Fruit fly (Drosophila melanogaster) whole organism, wandering third instar larva: ENCODE data around the gene mRpL30.
A peak's percentile ranks its signal among the peaks of the same experiment; 100 is the strongest.

Source experiments
- Abd-B ChIP-seq: fragments of >200 bp; optimal IDR thresholded peaks from 2 replicates; lab custom pipeline; 2017; ENCODE audit warnings: missing biosample characterization, missing genetic modification characterization
- CG32264 ChIP-seq: fragments of 200-800 bp; sonication (Bioruptor generic); optimal IDR thresholded peaks from 2 replicates; lab custom pipeline; 2016; ENCODE audit warnings: missing biosample characterization, missing genetic modification characterization
- CG9705 ChIP-seq: fragments of 200-800 bp; sonication (Bioruptor generic); optimal IDR thresholded peaks from 2 replicates; lab custom pipeline; 2018; ENCODE audit warnings: missing biosample characterization, mild to moderate bottlenecking, missing genetic modification characterization
- Dfd ChIP-seq: fragments of >200 bp; optimal IDR thresholded peaks from 2 replicates; lab custom pipeline; 2017; ENCODE audit warnings: missing biosample characterization, missing genetic modification characterization
- Dif ChIP-seq: fragments of 200-275, 200-300 bp; sonication (Bioruptor generic); optimal IDR thresholded peaks from 2 replicates; lab custom pipeline; 2018; ENCODE audit warnings: missing biosample characterization, missing genetic modification characterization; ENCODE audit not compliant: partially characterized antibody
- GATAd ChIP-seq: sonication (Bioruptor generic); optimal IDR thresholded peaks from 2 replicates; lab custom pipeline; 2016; ENCODE audit warnings: missing biosample characterization, missing genetic modification characterization
- Hnf4 ChIP-seq: fragments of 200-800 bp; sonication (Bioruptor generic); optimal IDR thresholded peaks from 2 replicates; lab custom pipeline; 2016; ENCODE audit warnings: missing biosample characterization, mild to moderate bottlenecking, missing genetic modification characterization
- Hr78 ChIP-seq: fragments of >200 bp; optimal IDR thresholded peaks from 2 replicates; lab custom pipeline; 2017; ENCODE audit warnings: missing biosample characterization, missing genetic modification characterization
- Hr83 ChIP-seq: fragments of 200-300 bp; sonication (Bioruptor generic); optimal IDR thresholded peaks from 2 replicates; lab custom pipeline; 2016; ENCODE audit warnings: missing biosample characterization, mild to moderate bottlenecking, missing genetic modification characterization, moderate library complexity; ENCODE audit not compliant: poor library complexity, severe bottlenecking
- Jra ChIP-seq: sonication (Bioruptor generic); optimal IDR thresholded peaks from 2 replicates; lab custom pipeline; 2016; ENCODE audit warnings: missing biosample characterization, missing genetic modification characterization
- Mio ChIP-seq: sonication (Bioruptor generic); optimal IDR thresholded peaks from 2 replicates; lab custom pipeline; 2016; ENCODE audit warnings: missing biosample characterization, missing genetic modification characterization
- Myc ChIP-seq: fragments of >200 bp; optimal IDR thresholded peaks from 2 replicates; lab custom pipeline; 2017
- N ChIP-seq: fragments of >200 bp; optimal IDR thresholded peaks from 2 replicates; lab custom pipeline; 2018; ENCODE audit warnings: missing biosample characterization, missing external identifiers, missing genetic modification characterization
- OdsH ChIP-seq: fragments of 200-800 bp; sonication (Bioruptor generic); optimal IDR thresholded peaks from 2 replicates; lab custom pipeline; 2016; ENCODE audit warnings: missing biosample characterization, mild to moderate bottlenecking, missing genetic modification characterization
- Sp1 ChIP-seq: fragments of 200-800 bp; sonication (Bioruptor generic); optimal IDR thresholded peaks from 3 replicates; lab custom pipeline; 2019; ENCODE audit warnings: missing biosample characterization, mild to moderate bottlenecking, missing genetic modification characterization, moderate library complexity
- Vsx2 ChIP-seq: fragments of 200-300, 225-300 bp; sonication (Bioruptor generic); optimal IDR thresholded peaks from 2 replicates; lab custom pipeline; 2018; ENCODE audit warnings: missing biosample characterization, missing genetic modification characterization; ENCODE audit not compliant: partially characterized antibody
- br ChIP-seq: fragments of 200-800 bp; sonication (Bioruptor generic); optimal IDR thresholded peaks from 2 replicates; lab custom pipeline; 2016; ENCODE audit warnings: missing biosample characterization, missing genetic modification characterization
- brk ChIP-seq: fragments of 200-800 bp; sonication (Bioruptor generic); optimal IDR thresholded peaks from 2 replicates; lab custom pipeline; 2016; ENCODE audit warnings: missing biosample characterization, mild to moderate bottlenecking, missing genetic modification characterization
- dl ChIP-seq, 2 experiments: fragments of 175-275, 200-275 bp in 1 of 2; fragments of 200-275 bp in 1 of 2; sonication (Bioruptor generic); optimal IDR thresholded peaks; lab custom pipeline; 2018; ENCODE audit warnings: mild to moderate bottlenecking in 2 of 2, missing biosample characterization in 2 of 2, missing genetic modification characterization in 2 of 2, moderate library complexity in 2 of 2; ENCODE audit not compliant: partially characterized antibody in 2 of 2, insufficient read depth in 1 of 2
- dmrt93B ChIP-seq: fragments of 200-800 bp; sonication (Bioruptor generic); optimal IDR thresholded peaks from 2 replicates; lab custom pipeline; 2018; ENCODE audit warnings: missing biosample characterization, mild to moderate bottlenecking, missing genetic modification characterization
- dsf ChIP-seq: sonication (Bioruptor generic); optimal IDR thresholded peaks from 2 replicates; lab custom pipeline; 2016; ENCODE audit warnings: missing biosample characterization, missing genetic modification characterization, borderline replicate concordance
- ey ChIP-seq: fragments of 200-800 bp; sonication (Bioruptor generic); optimal IDR thresholded peaks from 2 replicates; lab custom pipeline; 2016; ENCODE audit warnings: missing biosample characterization, missing genetic modification characterization
- foxo ChIP-seq, 2 experiments: fragments of 200-800 bp; sonication (Bioruptor generic); optimal IDR thresholded peaks; 2 replicates in 1 of 2; 3 replicates in 1 of 2; lab custom pipeline; 2016 to 2017; ENCODE audit warnings: missing biosample characterization in 2 of 2, missing genetic modification characterization in 2 of 2
- fru ChIP-seq: fragments of 200-800 bp; sonication (Bioruptor generic); optimal IDR thresholded peaks from 3 replicates; lab custom pipeline; 2016; ENCODE audit warnings: missing biosample characterization, mild to moderate bottlenecking, missing genetic modification characterization
- h ChIP-seq: fragments of 200-800 bp; sonication (Bioruptor generic); optimal IDR thresholded peaks from 3 replicates; lab custom pipeline; 2016; ENCODE audit warnings: missing biosample characterization, mild to moderate bottlenecking, missing genetic modification characterization
- jim ChIP-seq: fragments of 175-275, 200-325 bp; sonication (Bioruptor generic); optimal IDR thresholded peaks from 2 replicates; lab custom pipeline; 2016; ENCODE audit warnings: missing biosample characterization, mild to moderate bottlenecking, missing genetic modification characterization
- lola ChIP-seq: fragments of >200 bp; optimal IDR thresholded peaks from 2 replicates; lab custom pipeline; 2017; ENCODE audit warnings: missing biosample characterization, missing genetic modification characterization
- pan ChIP-seq: fragments of >200 bp; optimal IDR thresholded peaks from 2 replicates; lab custom pipeline; 2017
- psq ChIP-seq: fragments of 200-800 bp; sonication (Bioruptor generic); optimal IDR thresholded peaks from 3 replicates; lab custom pipeline; 2017; ENCODE audit warnings: missing biosample characterization, mild to moderate bottlenecking, missing genetic modification characterization, moderate library complexity
- rgr ChIP-seq: fragments of 200-800 bp; sonication (Bioruptor generic); optimal IDR thresholded peaks from 3 replicates; lab custom pipeline; 2016; ENCODE audit warnings: missing biosample characterization, mild to moderate bottlenecking, missing genetic modification characterization
- sage ChIP-seq: fragments of 200-800 bp; sonication (Bioruptor generic); optimal IDR thresholded peaks from 2 replicates; lab custom pipeline; 2016; ENCODE audit warnings: missing biosample characterization, mild to moderate bottlenecking, missing genetic modification characterization
- tai ChIP-seq: sonication (Bioruptor generic); optimal IDR thresholded peaks from 2 replicates; lab custom pipeline; 2016; ENCODE audit warnings: missing biosample characterization, missing genetic modification characterization
- usp ChIP-seq: fragments of >200 bp; optimal IDR thresholded peaks from 2 replicates; lab custom pipeline; 2017; ENCODE audit warnings: missing biosample characterization, missing genetic modification characterization
- woc ChIP-seq: sonication (Bioruptor generic); optimal IDR thresholded peaks from 2 replicates; lab custom pipeline; 2016; ENCODE audit warnings: missing biosample characterization, mild to moderate bottlenecking, missing genetic modification characterization

Gene mRpL30

DNA sequence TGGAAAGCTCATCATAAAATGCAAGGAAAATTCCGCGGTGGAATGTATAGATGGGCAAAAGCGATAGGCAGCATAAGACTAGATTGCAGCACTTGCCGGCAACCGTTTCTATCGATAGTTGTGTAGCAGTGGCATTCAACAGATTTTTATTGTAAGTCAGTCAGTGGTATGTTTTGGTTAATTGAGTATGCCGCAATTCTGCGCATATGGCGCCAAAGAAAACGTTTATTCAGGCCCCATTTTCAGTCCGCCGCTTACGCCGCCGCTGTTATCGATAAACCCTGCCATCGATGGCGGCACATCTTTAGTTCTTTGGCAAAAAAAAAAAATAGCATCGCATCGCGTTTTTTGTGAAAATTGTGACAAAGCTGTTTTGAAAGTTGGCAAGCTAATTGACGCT, 2.1 kb downstream of the mRpL30 start, which contains the start of the genes Cbp80 and Torsin:
Gene Cbp80, plus strand, starts transcription at position 265 of the 400 bp plus-strand sequence.
Gene Torsin, minus strand, starts transcription at position 282 of the 400 bp plus-strand sequence.
- TF ChIP-seq rgr (peak; percentile 54), Sp1 (no peak)

- no peak for TF ChIP-seq OdsH (GFP tag; lab: Kevin White, UChicago)
- no peak for TF ChIP-seq GATAd (GFP tag; lab: Kevin White, UChicago)
- TF ChIP-seq Jra (GFP tag; lab: Kevin White, UChicago): no peak
- no peak for TF ChIP-seq brk (GFP tag; lab: Kevin White, UChicago)
- no peak for TF ChIP-seq sage (GFP tag; lab: Kevin White, UChicago)
- no peak for TF ChIP-seq CG9705
- TF ChIP-seq rgr: no peak
- TF ChIP-seq dl (GFP tag; optimal IDR thresholded peaks at IDR 0.05; lab: Kevin White, UChicago; ENCODE audit: insufficient read depth in 1 of 2, partially characterized antibody in 2 of 2): no peak
- TF ChIP-seq h: no peak
- no peak for TF ChIP-seq Abd-B
- TF ChIP-seq Dfd: no peak
- no peak for TF ChIP-seq Vsx2 (GFP tag; lab: Kevin White, UChicago)
- no peak for TF ChIP-seq Sp1
- TF ChIP-seq psq (GFP tag; lab: Kevin White, UChicago): no peak
These were observed 6.7 kb downstream of the mRpL30 start, which contains the start of gene CG15473 for dm6 chrX:4654397-4654796. Gene CG15473 (minus strand): TSS chrX:4654497.

- TF ChIP-seq Mio (GFP tag; lab: Kevin White, UChicago): no peak
- TF ChIP-seq N (GFP tag; lab: Kevin White, UChicago): peak; percentile 39
- TF ChIP-seq brk (GFP tag; lab: Kevin White, UChicago): no peak
- no peak for TF ChIP-seq Hnf4
- TF ChIP-seq Myc (lab: Kevin White, UChicago): peak; percentile 76
- no peak for TF ChIP-seq Dif (GFP tag; lab: Kevin White, UChicago)
- no peak for TF ChIP-seq woc
- TF ChIP-seq Hr78 (GFP tag; lab: Kevin White, UChicago): no peak
- no peak for TF ChIP-seq jim
These were observed 10.2 kb downstream of the mRpL30 start for dm6 chrX:4657896-4658295.

DNA sequence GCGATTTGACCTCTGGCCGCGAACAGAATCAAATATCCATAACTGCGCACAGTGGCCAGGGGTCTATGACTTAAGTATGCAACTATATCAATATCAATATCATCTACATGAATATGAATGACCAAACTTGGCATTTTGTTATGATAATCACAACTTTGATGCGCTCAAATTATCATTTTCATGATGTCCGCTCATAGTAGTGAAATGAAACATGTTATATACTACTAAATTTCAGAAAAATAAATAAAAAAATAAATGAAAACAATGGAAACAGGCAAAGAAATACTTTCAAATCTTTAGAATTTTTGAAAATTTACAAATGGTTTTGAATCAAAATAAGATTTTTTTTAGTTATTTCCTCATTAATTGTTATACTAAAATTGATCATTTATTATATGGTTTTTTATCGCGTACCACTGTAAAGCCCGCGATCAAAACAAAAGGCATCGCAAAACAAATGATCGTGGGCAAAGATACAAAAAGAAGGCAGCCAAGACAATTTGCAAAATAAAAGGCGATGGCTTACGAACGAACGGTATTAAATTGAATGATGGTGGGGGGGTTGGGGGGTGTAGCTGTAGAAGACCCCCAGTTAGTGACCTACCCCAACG, 13.1 kb downstream of the mRpL30 start:
- no peak for TF ChIP-seq jim
- no peak for TF ChIP-seq N (GFP tag; lab: Kevin White, UChicago)
- TF ChIP-seq brk (GFP tag; lab: Kevin White, UChicago): no peak
- TF ChIP-seq CG32264: no peak
- no peak for TF ChIP-seq Jra (GFP tag; lab: Kevin White, UChicago)
- TF ChIP-seq psq (GFP tag; lab: Kevin White, UChicago): peak; percentile 47
- no peak for TF ChIP-seq dl (GFP tag; optimal IDR thresholded peaks at IDR 0.05; lab: Kevin White, UChicago; ENCODE audit: insufficient read depth in 1 of 2, partially characterized antibody in 2 of 2)

DNA sequence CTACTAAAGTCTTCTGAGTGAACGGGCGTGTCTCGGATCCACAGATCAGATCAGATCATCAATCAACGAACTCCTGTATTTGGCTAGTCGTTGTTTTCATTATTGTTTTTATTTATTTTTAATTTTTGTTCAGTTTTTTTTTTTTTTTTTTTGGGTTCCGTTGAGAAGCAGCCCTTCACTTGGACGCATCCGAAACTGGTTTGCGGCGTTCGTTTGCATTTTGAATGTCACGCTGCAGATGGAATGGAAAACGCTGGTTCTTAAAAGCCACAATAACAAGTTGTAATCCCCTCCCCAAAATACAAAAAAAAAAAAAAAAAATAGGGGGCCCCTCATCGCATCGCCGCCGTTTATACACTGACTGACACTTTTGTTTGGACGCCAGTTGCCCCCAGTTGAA, 16.4 kb downstream of the mRpL30 start:
- TF ChIP-seq jim (no peak), brk (GFP tag; lab: Kevin White, UChicago) (no peak), Abd-B (no peak), pan (lab: Kevin White, UChicago) (no peak), dsf (no peak), Mio (GFP tag; lab: Kevin White, UChicago) (no peak), GATAd (GFP tag; lab: Kevin White, UChicago) (no peak), Jra (GFP tag; lab: Kevin White, UChicago) (no peak)
- TF ChIP-seq, all 38 proteins: peak for 0

dm6 chrX:4666650-4667360, 19.1 kb downstream of the mRpL30 start, which contains the start of gene CG3009:
Gene CG3009 (minus strand): TSS chrX:4666700.
- peak; percentile 98 for TF ChIP-seq br (GFP tag; lab: Kevin White, UChicago)
- peak; percentile 98 for TF ChIP-seq ey (GFP tag; lab: Kevin White, UChicago)
- peak; percentile 71 for TF ChIP-seq GATAd (GFP tag; lab: Kevin White, UChicago)
- TF ChIP-seq Hr78 (GFP tag; lab: Kevin White, UChicago): no peak
- TF ChIP-seq lola (GFP tag; lab: Kevin White, UChicago): no peak
- TF ChIP-seq CG32264: peak; percentile 92
- peak; percentile 97 for TF ChIP-seq OdsH (GFP tag; lab: Kevin White, UChicago)
- no peak for TF ChIP-seq usp (GFP tag; lab: Kevin White, UChicago)
- peak; percentile 71 for TF ChIP-seq Myc (lab: Kevin White, UChicago)
- peak; percentile 76 for TF ChIP-seq brk (GFP tag; lab: Kevin White, UChicago)
- TF ChIP-seq fru: peak; percentile 99
- TF ChIP-seq Mio (GFP tag; lab: Kevin White, UChicago): peak; percentile 85
- TF ChIP-seq Dif (GFP tag; lab: Kevin White, UChicago): peak; percentile 83
- TF ChIP-seq Jra (GFP tag; lab: Kevin White, UChicago): peak; percentile 90
- TF ChIP-seq dl (GFP tag; optimal IDR thresholded peaks at IDR 0.05; lab: Kevin White, UChicago; ENCODE audit: insufficient read depth in 1 of 2, partially characterized antibody in 2 of 2): peak in 1 of 2 experiments; percentile 57
- peak; percentile 97 for TF ChIP-seq CG9705
- no peak for TF ChIP-seq jim
- TF ChIP-seq dsf: peak; percentile 69
- TF ChIP-seq foxo (GFP tag; optimal IDR thresholded peaks at IDR 0.05; lab: Kevin White, UChicago): peak; percentile 80 to 99
- TF ChIP-seq Hr83 (GFP tag; lab: Kevin White, UChicago): peak; percentile 58
- no peak for TF ChIP-seq Abd-B
- TF ChIP-seq dmrt93B (GFP tag; lab: Kevin White, UChicago): peak; percentile 98
- TF ChIP-seq tai (GFP tag; lab: Kevin White, UChicago): peak; percentile 87
- TF ChIP-seq Sp1: peak; percentile 97
